Worm (Caenorhabditis elegans) whole organism, mixed stage, embryonic: ENCODE data around the gene K08E4.2.
A peak's percentile ranks its signal among the peaks of the same experiment; 100 is the strongest.

Experiments
- M03D4.4 ChIP-seq: sonication (generic microtip); optimal IDR thresholded peaks from 2 replicates; lab custom pipeline; 2017; ENCODE audit warnings: mild to moderate bottlenecking, missing genetic modification characterization, missing compliant biosample characterization
- bed-3 ChIP-seq: fragments of 200-800 bp; sonication (Bioruptor generic); optimal IDR thresholded peaks from 3 replicates; lab custom pipeline; 2018; ENCODE audit warnings: mild to moderate bottlenecking, missing genetic modification characterization, moderate library complexity, missing compliant biosample characterization
- blmp-1 ChIP-seq: fragments of 150-350 bp; optimal IDR thresholded peaks from 2 replicates; lab custom pipeline; 2014; ENCODE audit warnings: missing biosample characterization, missing genetic modification characterization
- ceh-39 ChIP-seq: fragments of 150-350 bp; optimal IDR thresholded peaks from 2 replicates; lab custom pipeline; 2014; ENCODE audit warnings: missing biosample characterization, missing genetic modification characterization
- ceh-43 ChIP-seq: fragments of 200-800 bp; sonication (Bioruptor generic); optimal IDR thresholded peaks from 2 replicates; lab custom pipeline; 2018; ENCODE audit warnings: mild to moderate bottlenecking, missing genetic modification characterization, moderate library complexity, missing compliant biosample characterization
- ceh-83 ChIP-seq: fragments of 200-800 bp; sonication (Bioruptor generic); optimal IDR thresholded peaks from 2 replicates; lab custom pipeline; 2018; ENCODE audit warnings: mild to moderate bottlenecking, missing genetic modification characterization, missing compliant biosample characterization
- ces-1 ChIP-seq: fragments of 150-350 bp; optimal IDR thresholded peaks from 2 replicates; lab custom pipeline; 2014; ENCODE audit warnings: missing biosample characterization, missing genetic modification reagents, missing genetic modification characterization
- cnd-1 ChIP-seq: fragments of 200-800 bp; sonication (Bioruptor generic); optimal IDR thresholded peaks from 2 replicates; lab custom pipeline; 2018; ENCODE audit warnings: mild to moderate bottlenecking, missing genetic modification characterization, missing compliant biosample characterization
- drap-1 ChIP-seq: fragments of 200-800 bp; sonication (Bioruptor generic); optimal IDR thresholded peaks from 3 replicates; lab custom pipeline; 2018; ENCODE audit warnings: mild to moderate bottlenecking, missing genetic modification characterization, missing compliant biosample characterization
- elt-1 ChIP-seq: sonication (generic microtip); optimal IDR thresholded peaks from 2 replicates; lab custom pipeline; 2017; ENCODE audit warnings: missing genetic modification characterization, mild to moderate bottlenecking, missing compliant biosample characterization, antibody characterized with exemption, moderate library complexity, borderline replicate concordance; ENCODE audit not compliant: insufficient read depth
- elt-3 ChIP-seq: fragments of 150-350 bp; optimal IDR thresholded peaks from 2 replicates; lab custom pipeline; 2014; ENCODE audit warnings: missing biosample characterization, missing genetic modification characterization
- flh-1 ChIP-seq: fragments of 200-800 bp; sonication (Bioruptor generic); optimal IDR thresholded peaks from 2 replicates; lab custom pipeline; 2018; ENCODE audit warnings: mild to moderate bottlenecking, missing genetic modification characterization, moderate library complexity, missing compliant biosample characterization
- ham-2 ChIP-seq: fragments of 200-800 bp; sonication (Bioruptor generic); optimal IDR thresholded peaks from 2 replicates; lab custom pipeline; 2018; ENCODE audit warnings: mild to moderate bottlenecking, missing genetic modification characterization, missing compliant biosample characterization
- hlh-1 ChIP-seq: fragments of 150-350 bp; optimal IDR thresholded peaks from 2 replicates; lab custom pipeline; 2014; ENCODE audit warnings: missing biosample characterization, missing genetic modification reagents, missing genetic modification characterization
- lin-13 ChIP-seq: fragments of 150-350 bp; optimal IDR thresholded peaks from 2 replicates; lab custom pipeline; 2014; ENCODE audit warnings: missing biosample characterization, missing genetic modification characterization
- lin-32 ChIP-seq: fragments of 200-800 bp; sonication (Bioruptor generic); optimal IDR thresholded peaks from 2 replicates; lab custom pipeline; 2018; ENCODE audit warnings: mild to moderate bottlenecking, missing genetic modification characterization, missing compliant biosample characterization
- lsy-2 ChIP-seq: fragments of 150-350 bp; optimal IDR thresholded peaks from 2 replicates; lab custom pipeline; 2014; ENCODE audit warnings: missing biosample characterization, missing genetic modification characterization
- mab-5 ChIP-seq: fragments of 150-350 bp; optimal IDR thresholded peaks from 2 replicates; lab custom pipeline; 2014; ENCODE audit warnings: missing biosample characterization, missing genetic modification characterization
- mep-1 ChIP-seq: fragments of 150-350 bp; optimal IDR thresholded peaks from 2 replicates; lab custom pipeline; 2017; ENCODE audit warnings: missing biosample characterization, missing genetic modification reagents, missing genetic modification characterization, inconsistent platforms
- mls-2 ChIP-seq: sonication (generic microtip); optimal IDR thresholded peaks from 2 replicates; lab custom pipeline; 2016; ENCODE audit warnings: mild to moderate bottlenecking, missing genetic modification characterization, moderate library complexity, missing compliant biosample characterization
- nhr-12 ChIP-seq: fragments of 150-350 bp; optimal IDR thresholded peaks from 2 replicates; lab custom pipeline; 2014; ENCODE audit warnings: missing biosample characterization, missing genetic modification characterization
- nhr-2 ChIP-seq: fragments of 150-350 bp; optimal IDR thresholded peaks from 2 replicates; lab custom pipeline; 2014; ENCODE audit warnings: missing biosample characterization, missing genetic modification characterization
- nhr-237 ChIP-seq: fragments of 150-350 bp; optimal IDR thresholded peaks from 2 replicates; lab custom pipeline; 2014; ENCODE audit warnings: missing biosample characterization, missing genetic modification characterization
- nhr-28 ChIP-seq: fragments of 150-350 bp; optimal IDR thresholded peaks from 2 replicates; lab custom pipeline; 2014; ENCODE audit warnings: missing biosample characterization, missing genetic modification characterization
- nhr-76 ChIP-seq: sonication (generic microtip); optimal IDR thresholded peaks from 2 replicates; lab custom pipeline; 2017; ENCODE audit warnings: missing biosample characterization, missing genetic modification characterization
- pha-4 ChIP-seq: fragments of 150-350 bp; optimal IDR thresholded peaks from 2 replicates; lab custom pipeline; 2018; ENCODE audit warnings: missing biosample characterization, missing genetic modification reagents, missing genetic modification characterization
- sem-2 ChIP-seq: fragments of 200-800 bp; sonication (Bioruptor generic); optimal IDR thresholded peaks from 2 replicates; lab custom pipeline; 2018; ENCODE audit warnings: mild to moderate bottlenecking, missing genetic modification characterization, missing compliant biosample characterization
- snpc-4 ChIP-seq: fragments of 150-350 bp; optimal IDR thresholded peaks from 2 replicates; lab custom pipeline; 2014; ENCODE audit warnings: missing biosample characterization, missing genetic modification characterization
- sptf-1 ChIP-seq: sonication (generic microtip); optimal IDR thresholded peaks from 2 replicates; lab custom pipeline; 2017; ENCODE audit warnings: mild to moderate bottlenecking, missing genetic modification characterization, moderate library complexity, missing compliant biosample characterization
- tbx-8 ChIP-seq: fragments of 200-800 bp; sonication (Bioruptor generic); optimal IDR thresholded peaks from 2 replicates; lab custom pipeline; 2018; ENCODE audit warnings: mild to moderate bottlenecking, missing genetic modification characterization, moderate library complexity, missing compliant biosample characterization
- unc-120 ChIP-seq: sonication (generic microtip); optimal IDR thresholded peaks from 2 replicates; lab custom pipeline; 2017; ENCODE audit warnings: missing genetic modification characterization, missing compliant biosample characterization; ENCODE audit not compliant: poor library complexity, severe bottlenecking
- unc-39 ChIP-seq: fragments of 150-350 bp; optimal IDR thresholded peaks from 2 replicates; lab custom pipeline; 2014; ENCODE audit warnings: missing biosample characterization, missing genetic modification characterization
- unc-62 ChIP-seq: fragments of 150-350 bp; optimal IDR thresholded peaks from 2 replicates; lab custom pipeline; 2014; ENCODE audit warnings: missing biosample characterization, missing genetic modification reagents, missing genetic modification characterization
- ztf-11 ChIP-seq: fragments of 150-350 bp; optimal IDR thresholded peaks from 2 replicates; lab custom pipeline; 2014; ENCODE audit warnings: missing biosample characterization, missing genetic modification characterization

K08E4.2 gene

DNA sequence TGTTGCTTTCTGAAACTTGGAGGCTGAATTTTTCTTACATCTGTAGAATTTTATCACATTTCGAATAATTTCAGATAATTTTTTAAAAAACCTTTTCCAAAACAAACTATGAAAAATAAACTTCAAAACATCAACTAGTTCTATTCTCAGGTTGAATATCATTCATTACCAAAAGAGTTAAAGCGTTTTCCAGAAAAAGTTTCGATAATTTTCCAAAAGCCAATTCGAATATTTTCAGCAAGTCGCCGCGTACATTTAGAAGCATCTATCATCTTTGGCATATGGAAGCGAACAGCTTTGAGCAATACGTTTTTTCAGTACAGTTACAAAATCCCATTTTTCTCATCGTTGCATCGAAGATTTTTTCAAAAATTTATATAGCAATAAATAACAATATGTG, 19.5 kb downstream of the K08E4.2 start:
- TF ChIP-seq elt-3 (tag; lab: Kevin White, UChicago) (no peak), unc-120 (tag; lab: Kevin White, UChicago) (no peak), mab-5 (tag; lab: Kevin White, UChicago) (no peak), tbx-8 (no peak), lin-13 (tag; lab: Kevin White, UChicago) (no peak), flh-1 (GFP tag; lab: Kevin White, UChicago) (no peak), ham-2 (no peak), blmp-1 (tag; lab: Kevin White, UChicago) (no peak), mep-1 (tag; lab: Kevin White, UChicago) (no peak), nhr-12 (tag; lab: Kevin White, UChicago) (no peak), nhr-2 (tag; lab: Kevin White, UChicago) (no peak), elt-1 (tag; lab: Kevin White, UChicago) (no peak), mls-2 (no peak), sem-2 (GFP tag; lab: Kevin White, UChicago) (no peak)

DNA sequence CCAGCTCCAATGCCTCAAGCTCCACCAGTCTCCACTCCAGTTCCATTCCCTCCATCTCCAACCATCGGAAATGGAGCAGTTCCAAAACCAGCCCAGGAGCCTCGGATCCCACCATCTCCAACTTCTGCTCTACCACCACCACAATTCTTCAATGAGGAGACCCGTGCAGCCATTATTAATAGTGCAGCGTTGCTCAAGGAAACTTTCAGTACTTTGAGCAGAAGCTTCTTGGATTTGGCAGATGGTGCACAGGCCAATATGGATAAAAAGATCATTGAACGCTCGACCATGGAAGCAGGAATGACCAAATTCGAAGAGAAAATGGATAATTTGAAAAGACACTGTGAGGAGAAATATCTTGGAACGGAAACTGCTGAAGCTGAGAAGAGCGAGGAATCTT, 21.0 kb downstream of the K08E4.2 start:
- TF ChIP-seq elt-1 (tag; lab: Kevin White, UChicago): no peak
- no peak for TF ChIP-seq sem-2 (GFP tag; lab: Kevin White, UChicago)
- TF ChIP-seq pha-4 (tag; lab: Kevin White, UChicago): no peak
- TF ChIP-seq mep-1 (tag; lab: Kevin White, UChicago): no peak
- TF ChIP-seq, all 35 proteins: peak for 0

DNA sequence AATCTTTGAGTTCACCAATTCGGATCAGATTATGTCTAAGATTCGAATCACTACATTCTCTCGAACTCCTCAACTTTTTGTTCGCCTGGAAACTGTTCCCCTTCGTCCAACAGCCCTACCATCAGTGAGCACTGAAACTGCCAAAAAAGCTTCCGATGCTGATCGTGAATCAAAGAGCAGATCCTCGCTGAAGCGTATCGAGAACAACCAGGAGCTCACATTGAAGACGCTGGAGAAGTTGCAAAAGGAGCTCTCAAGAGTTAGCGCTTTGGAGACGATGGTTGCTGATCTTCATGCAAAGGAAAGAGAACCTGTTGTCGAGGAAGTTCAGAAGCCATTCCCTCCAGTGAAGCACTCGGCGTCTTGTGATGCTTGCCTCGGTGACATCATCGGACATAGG, 21.7 kb downstream of the K08E4.2 start:
- TF ChIP-seq nhr-237 (tag; lab: Kevin White, UChicago): no peak
- TF ChIP-seq unc-39 (tag; lab: Kevin White, UChicago): no peak
- no peak for TF ChIP-seq bed-3 (GFP tag; lab: Kevin White, UChicago)
- no peak for TF ChIP-seq nhr-76 (tag; lab: Kevin White, UChicago)
- no peak for TF ChIP-seq cnd-1 (tag; lab: Kevin White, UChicago)
- TF ChIP-seq tbx-8: no peak
- no peak for TF ChIP-seq nhr-12 (tag; lab: Kevin White, UChicago)

DNA sequence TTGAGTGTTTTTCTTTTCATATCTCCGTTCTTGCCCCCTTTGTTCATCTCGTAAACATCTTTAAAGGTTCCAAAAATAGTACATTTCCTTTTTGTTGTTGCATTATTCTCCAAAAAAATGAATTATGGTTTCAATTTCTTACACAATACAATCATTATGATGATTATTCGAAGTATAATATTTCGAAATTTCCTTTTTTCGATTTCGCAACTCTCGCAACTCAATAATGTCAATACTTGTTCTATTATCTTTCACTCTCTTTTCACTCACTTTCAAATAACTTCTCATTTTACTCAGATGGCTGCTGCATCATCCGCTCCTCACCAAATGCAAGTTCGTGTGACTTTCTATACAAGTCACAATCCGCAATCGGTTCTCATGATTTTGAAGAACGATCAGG, 22.5 kb downstream of the K08E4.2 start, which contains the start of gene sqst-1:
sqst-1 (plus strand) TSS at position 298 of the 400 bp plus-strand sequence.
- no peak for TF ChIP-seq nhr-12 (tag; lab: Kevin White, UChicago)
- no peak for TF ChIP-seq unc-120 (tag; lab: Kevin White, UChicago)
- no peak for TF ChIP-seq mls-2
- TF ChIP-seq ceh-39 (tag; lab: Kevin White, UChicago): no peak
- no peak for TF ChIP-seq sem-2 (GFP tag; lab: Kevin White, UChicago)
- TF ChIP-seq elt-3 (tag; lab: Kevin White, UChicago): no peak
- no peak for TF ChIP-seq nhr-28 (tag; lab: Kevin White, UChicago)
- TF ChIP-seq lin-32 (GFP tag; lab: Kevin White, UChicago): no peak

DNA sequence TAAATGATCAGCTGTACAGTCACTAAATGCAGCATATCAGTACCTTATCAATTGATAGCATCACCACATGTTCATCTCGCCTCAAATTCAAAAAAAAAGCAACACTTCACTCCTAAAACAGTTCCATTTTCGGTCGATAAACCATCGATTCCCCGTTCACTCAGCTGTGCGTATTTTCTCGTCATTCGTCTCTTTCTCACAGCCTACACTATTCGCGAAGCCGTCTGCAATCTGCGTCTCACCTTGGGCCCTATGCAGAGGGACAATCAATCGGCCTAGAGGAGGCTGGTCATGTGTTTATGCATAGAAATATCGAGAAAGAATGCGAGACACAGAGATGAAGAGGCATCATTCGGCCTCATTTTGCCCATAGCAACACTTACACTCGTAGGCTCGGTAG, 24.1 kb downstream of the K08E4.2 start:
- no peak for TF ChIP-seq sem-2 (GFP tag; lab: Kevin White, UChicago)
- no peak for TF ChIP-seq flh-1 (GFP tag; lab: Kevin White, UChicago)
- peak; percentile 65 for TF ChIP-seq mep-1 (tag; lab: Kevin White, UChicago)
- TF ChIP-seq M03D4.4 (tag; lab: Kevin White, UChicago): no peak
- TF ChIP-seq lin-32 (GFP tag; lab: Kevin White, UChicago): no peak
- TF ChIP-seq unc-62 (GFP tag; lab: Kevin White, UChicago): peak; percentile 79
- TF ChIP-seq unc-39 (tag; lab: Kevin White, UChicago): no peak
- TF ChIP-seq unc-120 (tag; lab: Kevin White, UChicago): peak; percentile 68
- peak; percentile 11 for TF ChIP-seq elt-1 (tag; lab: Kevin White, UChicago)
- TF ChIP-seq pha-4 (tag; lab: Kevin White, UChicago): peak; percentile 90
- TF ChIP-seq ceh-39 (tag; lab: Kevin White, UChicago): peak; percentile 98
- no peak for TF ChIP-seq ceh-43 (GFP tag; lab: Kevin White, UChicago)
- no peak for TF ChIP-seq nhr-12 (tag; lab: Kevin White, UChicago)
- peak; percentile 55 for TF ChIP-seq ces-1 (GFP tag; lab: Kevin White, UChicago)
- TF ChIP-seq ztf-11: no peak
- peak; percentile 50 for TF ChIP-seq cnd-1 (tag; lab: Kevin White, UChicago)
- no peak for TF ChIP-seq ceh-83 (GFP tag; lab: Kevin White, UChicago)
- no peak for TF ChIP-seq elt-3 (tag; lab: Kevin White, UChicago)
- TF ChIP-seq drap-1 (GFP tag; lab: Kevin White, UChicago): peak; percentile 37
- TF ChIP-seq ham-2: peak; percentile 65
- peak; percentile 54 for TF ChIP-seq lin-13 (tag; lab: Kevin White, UChicago)
- TF ChIP-seq nhr-76 (tag; lab: Kevin White, UChicago): no peak
- TF ChIP-seq nhr-2 (tag; lab: Kevin White, UChicago): peak; percentile 27
- TF ChIP-seq mab-5 (tag; lab: Kevin White, UChicago): no peak
- peak; percentile 32 for TF ChIP-seq tbx-8
- no peak for TF ChIP-seq snpc-4
- TF ChIP-seq sptf-1 (tag; lab: Kevin White, UChicago): peak; percentile 31
- TF ChIP-seq bed-3 (GFP tag; lab: Kevin White, UChicago): no peak
- TF ChIP-seq hlh-1 (tag; lab: Kevin White, UChicago): peak; percentile 76
- TF ChIP-seq lsy-2 (tag; lab: Kevin White, UChicago): peak; percentile 58
- TF ChIP-seq mls-2: peak; percentile 81
- TF ChIP-seq nhr-28 (tag; lab: Kevin White, UChicago): no peak
- TF ChIP-seq nhr-237 (tag; lab: Kevin White, UChicago): peak; percentile 79
